Worm (Caenorhabditis elegans): ENCODE data around the gene Y54G2A.12.
A peak's percentile ranks its signal among the peaks of the same experiment; 100 is the strongest.

Gene Y54G2A.12

DNA sequence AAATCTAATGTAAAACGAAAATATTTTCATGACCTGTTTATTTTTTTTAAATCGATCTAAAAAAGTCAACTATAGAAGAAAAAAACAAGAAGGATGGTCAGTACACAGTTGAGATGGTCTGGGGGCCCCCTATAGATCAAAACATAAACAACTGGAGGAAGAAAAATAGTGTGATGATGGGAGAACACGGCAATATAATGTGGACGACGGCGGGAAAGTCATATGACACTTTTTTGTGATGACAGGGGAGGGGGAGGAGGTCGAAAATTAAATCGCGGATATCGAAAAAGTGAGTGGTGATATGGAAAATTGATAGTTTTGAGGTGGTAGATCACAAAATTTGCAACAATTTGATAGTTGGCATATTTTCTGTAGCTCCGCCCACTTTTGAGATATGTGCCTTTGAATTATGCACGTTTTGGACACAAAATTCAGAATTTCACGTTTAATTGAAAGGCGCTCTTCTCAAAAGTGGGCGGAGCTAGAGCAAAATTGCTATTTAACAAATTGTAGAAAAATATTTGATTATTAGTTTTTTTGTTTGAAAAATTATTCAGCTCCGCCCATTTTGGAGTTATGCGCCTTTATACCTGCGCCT is 9.2 kb downstream of the Y54G2A.12 start (continued):
- no peak for TF ChIP-seq spr-3 (GFP tag; optimal IDR thresholded peaks at IDR 0.05)
- TF ChIP-seq hlh-11 (tag; optimal IDR thresholded peaks at IDR 0.05) = peak; percentile 48
- TF ChIP-seq saeg-2 (GFP tag; IDR thresholded peaks at IDR 0.05) = no peak
- no peak for TF ChIP-seq madf-9 (GFP tag; conservative IDR thresholded peaks at IDR 0.05)
- TF ChIP-seq nhr-42 (GFP tag; IDR thresholded peaks at IDR 0.05) = no peak
- no peak for TF ChIP-seq ceh-28 (tag; optimal IDR thresholded peaks at IDR 0.05)
- TF ChIP-seq nhr-6 (tag; optimal IDR thresholded peaks at IDR 0.05) = no peak
- TF ChIP-seq rbr-2 (tag; optimal IDR thresholded peaks at IDR 0.05) = no peak
- TF ChIP-seq daf-8 (GFP tag; IDR thresholded peaks at IDR 0.05) = no peak
- no peak for TF ChIP-seq sdz-12 (GFP tag; optimal IDR thresholded peaks at IDR 0.05)
- TF ChIP-seq hlh-30 (tag; optimal IDR thresholded peaks at IDR 0.05; ENCODE audit: insufficient read depth) = peak; percentile 88
- TF ChIP-seq lim-7 (GFP tag; IDR thresholded peaks at IDR 0.05) = no peak
- TF ChIP-seq ztf-11 (tag; optimal IDR thresholded peaks at IDR 0.05) = no peak
- TF ChIP-seq T26A8.4 (GFP tag; IDR thresholded peaks at IDR 0.05) = no peak
- TF ChIP-seq daf-16 (GFP tag; optimal IDR thresholded peaks at IDR 0.05) = peak in 1 of 2 experiments; percentile 43
- no peak for TF ChIP-seq daf-16 (tag; optimal IDR thresholded peaks at IDR 0.05)
- no peak for TF ChIP-seq nhr-237 (tag; optimal IDR thresholded peaks at IDR 0.05)
- no peak for TF ChIP-seq daf-12 (tag; optimal IDR thresholded peaks at IDR 0.05)
- TF ChIP-seq nhr-11 (tag; optimal IDR thresholded peaks at IDR 0.05) = no peak
- TF ChIP-seq skn-1 (tag; optimal IDR thresholded peaks at IDR 0.05) = no peak
- TF ChIP-seq lin-38 (GFP tag; IDR thresholded peaks at IDR 0.05) = no peak
- no peak for TF ChIP-seq nhr-102 (tag; optimal IDR thresholded peaks at IDR 0.05)

ce11 chrIV:2772209-2772851 is 10.3 kb downstream of the Y54G2A.12 start:
- TF ChIP-seq pha-4 (GFP tag; IDR thresholded peaks at IDR 0.05) (no peak), pha-4 (tag; optimal IDR thresholded peaks at IDR 0.05) (no peak), nhr-6 (tag; optimal IDR thresholded peaks at IDR 0.05) (no peak), ztf-7 (tag; optimal IDR thresholded peaks at IDR 0.05) (no peak), zip-2 (tag; optimal IDR thresholded peaks at IDR 0.05) (no peak), php-3 (GFP tag; IDR thresholded peaks at IDR 0.05) (no peak), set-16 (GFP tag; IDR thresholded peaks at IDR 0.05) (peak; percentile 85), hlh-11 (tag; optimal IDR thresholded peaks at IDR 0.05) (peak; percentile 70), ztf-11 (tag; optimal IDR thresholded peaks at IDR 0.05) (no peak), ces-1 (GFP tag; optimal IDR thresholded peaks at IDR 0.05) (no peak), ama-1 (optimal IDR thresholded peaks at IDR 0.05) (peak; percentile 50), lir-3 (tag; optimal IDR thresholded peaks at IDR 0.05) (no peak), jun-1 (tag; optimal IDR thresholded peaks at IDR 0.05) (no peak), dmd-9 (GFP tag; IDR thresholded peaks at IDR 0.05) (no peak), F49E8.2 (tag; optimal IDR thresholded peaks at IDR 0.05; ENCODE audit: borderline replicate concordance) (no peak), dve-1 (tag; optimal IDR thresholded peaks at IDR 0.05; ENCODE audit: insufficient read depth) (no peak), lim-7 (GFP tag; IDR thresholded peaks at IDR 0.05) (no peak), fos-1 (tag; optimal IDR thresholded peaks at IDR 0.05) (no peak), snpc-1.2 (GFP tag; IDR thresholded peaks at IDR 0.05) (no peak), hlh-30 (tag; optimal IDR thresholded peaks at IDR 0.05; ENCODE audit: insufficient read depth) (peak; percentile 74), vab-7 (GFP tag; IDR thresholded peaks at IDR 0.05) (no peak), mes-2 (tag; optimal IDR thresholded peaks at IDR 0.05; ENCODE audit: poor library complexity, severe bottlenecking) (no peak), daf-12 (tag; optimal IDR thresholded peaks at IDR 0.05) (no peak), ceh-44 (GFP tag; IDR thresholded peaks at IDR 0.05) (no peak), daf-19 (GFP tag; conservative IDR thresholded peaks at IDR 0.05) (no peak), mxl-3 (GFP tag; optimal IDR thresholded peaks at IDR 0.05) (peak; percentile 1), zip-11 (GFP tag; IDR thresholded peaks at IDR 0.05) (no peak), nhr-48 (tag; optimal IDR thresholded peaks at IDR 0.05) (no peak), T20F7.1 (GFP tag; optimal IDR thresholded peaks at IDR 0.05) (no peak), lin-38 (GFP tag; IDR thresholded peaks at IDR 0.05) (peak; percentile 33; the same call in 1 of the 2 replicates), arid-1 (GFP tag; conservative IDR thresholded peaks at IDR 0.05) (no peak), mxl-2 (GFP tag; conservative IDR thresholded peaks at IDR 0.05) (no peak), gei-8 (GFP tag; optimal IDR thresholded peaks at IDR 0.05) (peak; percentile 40), nhr-111 (GFP tag; optimal IDR thresholded peaks at IDR 0.05) (peak; percentile 44)
